Worm (Caenorhabditis elegans) whole organism, L2 larva: ENCODE results near the gene C30B5.6.

Experiments used
- C34F6.9 ChIP-seq: fragments of 150-350 bp; optimal IDR thresholded peaks from 2 replicates; lab custom pipeline; 2014; ENCODE audit warnings: missing biosample characterization, missing genetic modification characterization
- F13H6.1 ChIP-seq: sonication (generic microtip); optimal IDR thresholded peaks from 2 replicates; lab custom pipeline; 2016; ENCODE audit warnings: missing genetic modification characterization, missing compliant biosample characterization
- R02D3.7 ChIP-seq: fragments of 150-350 bp; optimal IDR thresholded peaks from 2 replicates; lab custom pipeline; 2014; ENCODE audit warnings: missing biosample characterization, missing genetic modification characterization
- Y55F3AM.14 ChIP-seq: fragments of 200-800 bp; sonication (Bioruptor generic); optimal IDR thresholded peaks from 2 replicates; lab custom pipeline; 2018; ENCODE audit warnings: mild to moderate bottlenecking, missing genetic modification characterization, missing compliant biosample characterization
- ZK546.5 ChIP-seq: sonication (generic microtip); optimal IDR thresholded peaks from 2 replicates; lab custom pipeline; 2017; ENCODE audit warnings: missing biosample characterization, missing genetic modification characterization
- alr-1 ChIP-seq: fragments of 150-350 bp; optimal IDR thresholded peaks from 2 replicates; lab custom pipeline; 2014; ENCODE audit warnings: missing biosample characterization, missing genetic modification characterization
- aly-2 ChIP-seq: fragments of 150-350 bp; optimal IDR thresholded peaks from 2 replicates; lab custom pipeline; 2014; ENCODE audit warnings: missing biosample characterization, missing genetic modification characterization
- ama-1 ChIP-seq: fragments of 150-350 bp; optimal IDR thresholded peaks from 2 replicates; lab custom pipeline; 2018; ENCODE audit warnings: inconsistent platforms
- blmp-1 ChIP-seq: sonication (generic microtip); optimal IDR thresholded peaks from 2 replicates; lab custom pipeline; 2017; ENCODE audit warnings: missing genetic modification characterization, mild to moderate bottlenecking, missing compliant biosample characterization, antibody characterized with exemption, moderate library complexity; ENCODE audit not compliant: insufficient read depth
- ceh-16 ChIP-seq: fragments of 150-350 bp; optimal IDR thresholded peaks from 2 replicates; lab custom pipeline; 2014; ENCODE audit warnings: missing biosample characterization, missing genetic modification characterization
- ceh-82 ChIP-seq: fragments of 150-350 bp; optimal IDR thresholded peaks from 2 replicates; lab custom pipeline; 2014; ENCODE audit warnings: missing biosample characterization, missing genetic modification characterization
- crh-2 ChIP-seq: sonication (generic microtip); optimal IDR thresholded peaks from 2 replicates; lab custom pipeline; 2017; ENCODE audit warnings: missing biosample characterization, missing genetic modification characterization
- dmd-4 ChIP-seq: sonication (generic microtip); optimal IDR thresholded peaks from 2 replicates; lab custom pipeline; 2017; ENCODE audit warnings: missing biosample characterization, missing genetic modification characterization
- egl-27 ChIP-seq: sonication (generic microtip); optimal IDR thresholded peaks from 3 replicates; lab custom pipeline; 2017; ENCODE audit warnings: missing biosample characterization, missing genetic modification reagents, missing genetic modification characterization
- elt-1 ChIP-seq: fragments of 150-350 bp; optimal IDR thresholded peaks from 2 replicates; lab custom pipeline; 2014; ENCODE audit warnings: missing biosample characterization, missing genetic modification characterization
- elt-3 ChIP-seq: sonication (generic microtip); optimal IDR thresholded peaks from 2 replicates; lab custom pipeline; 2017; ENCODE audit warnings: missing biosample characterization, missing genetic modification characterization
- fos-1 ChIP-seq: fragments of 150-350 bp; optimal IDR thresholded peaks from 2 replicates; lab custom pipeline; 2014; ENCODE audit warnings: missing biosample characterization, missing genetic modification characterization
- gmeb-1 ChIP-seq: fragments of 150-350 bp; optimal IDR thresholded peaks from 2 replicates; lab custom pipeline; 2014; ENCODE audit warnings: missing biosample characterization, missing genetic modification characterization
- lin-11 ChIP-seq: fragments of 150-350 bp; sonication (generic microtip); optimal IDR thresholded peaks from 2 replicates; lab custom pipeline; 2014; ENCODE audit warnings: missing biosample characterization, missing genetic modification characterization, inconsistent platforms, mixed read lengths
- lin-13 ChIP-seq: fragments of 150-350 bp; optimal IDR thresholded peaks from 2 replicates; lab custom pipeline; 2014; ENCODE audit warnings: missing biosample characterization, missing genetic modification reagents, missing genetic modification characterization
- lin-39 ChIP-seq: fragments of 150-350 bp; optimal IDR thresholded peaks from 2 replicates; lab custom pipeline; 2014; ENCODE audit warnings: missing biosample characterization, missing genetic modification reagents, missing genetic modification characterization
- lsy-2 ChIP-seq, 2 experiments: fragments of 150-350 bp in 1 of 2; sonication (generic microtip) in 1 of 2; optimal IDR thresholded peaks; 2 replicates each; lab custom pipeline; 2014 to 2017; ENCODE audit warnings: missing biosample characterization in 2 of 2, missing genetic modification characterization in 2 of 2
- mab-5 ChIP-seq: fragments of 150-350 bp; optimal IDR thresholded peaks from 2 replicates; lab custom pipeline; 2014; ENCODE audit warnings: missing biosample characterization, missing genetic modification characterization
- mbf-1 ChIP-seq: sonication (generic microtip); optimal IDR thresholded peaks from 2 replicates; lab custom pipeline; 2017; ENCODE audit warnings: missing biosample characterization, missing genetic modification characterization
- mdl-1 ChIP-seq, 2 experiments: fragments of 150-350 bp in 1 of 2; sonication (generic microtip) in 1 of 2; optimal IDR thresholded peaks; 2 replicates each; lab custom pipeline; 2017; ENCODE audit warnings: missing biosample characterization in 2 of 2, missing genetic modification characterization in 2 of 2
- nhr-10 ChIP-seq: sonication (generic microtip); optimal IDR thresholded peaks from 2 replicates; lab custom pipeline; 2017; ENCODE audit warnings: missing biosample characterization, missing genetic modification characterization
- nhr-11 ChIP-seq: fragments of 150-350 bp; optimal IDR thresholded peaks from 2 replicates; lab custom pipeline; 2014; ENCODE audit warnings: missing biosample characterization, missing genetic modification characterization
- nhr-12 ChIP-seq: fragments of 150-350 bp; optimal IDR thresholded peaks from 2 replicates; lab custom pipeline; 2014; ENCODE audit warnings: missing biosample characterization, missing genetic modification characterization
- nhr-129 ChIP-seq: fragments of 150-350 bp; optimal IDR thresholded peaks from 2 replicates; lab custom pipeline; 2014; ENCODE audit warnings: missing biosample characterization, missing genetic modification characterization
- nhr-21 ChIP-seq: fragments of 150-350 bp; optimal IDR thresholded peaks from 2 replicates; lab custom pipeline; 2014; ENCODE audit warnings: missing biosample characterization, missing genetic modification characterization
- nhr-23 ChIP-seq: fragments of 150-350 bp; optimal IDR thresholded peaks from 2 replicates; lab custom pipeline; 2014; ENCODE audit warnings: missing biosample characterization, missing genetic modification reagents, missing genetic modification characterization
- nhr-237 ChIP-seq: fragments of 150-350 bp; optimal IDR thresholded peaks from 2 replicates; lab custom pipeline; 2014; ENCODE audit warnings: missing biosample characterization, missing genetic modification characterization
- nhr-25 ChIP-seq: fragments of 150-350 bp; sonication (generic microtip); optimal IDR thresholded peaks from 3 replicates; lab custom pipeline; 2014; ENCODE audit warnings: missing biosample characterization, missing genetic modification characterization
- nhr-6 ChIP-seq: fragments of 150-350 bp; optimal IDR thresholded peaks from 2 replicates; lab custom pipeline; 2014; ENCODE audit warnings: missing biosample characterization, missing genetic modification characterization
- nhr-77 ChIP-seq: fragments of 150-350 bp; optimal IDR thresholded peaks from 2 replicates; lab custom pipeline; 2014; ENCODE audit warnings: missing biosample characterization, missing genetic modification characterization
- peb-1 ChIP-seq: fragments of 150-350 bp; optimal IDR thresholded peaks from 2 replicates; lab custom pipeline; 2014; ENCODE audit warnings: missing biosample characterization, missing genetic modification characterization
- skn-1 ChIP-seq: sonication (generic microtip); optimal IDR thresholded peaks from 2 replicates; lab custom pipeline; 2017; ENCODE audit warnings: missing biosample characterization, missing genetic modification characterization
- sma-3 ChIP-seq: sonication (generic microtip); optimal IDR thresholded peaks from 2 replicates; lab custom pipeline; 2016; ENCODE audit warnings: missing genetic modification reagents, missing genetic modification characterization, missing compliant biosample characterization
- sma-9 ChIP-seq, 2 experiments: fragments of 150-350 bp in 1 of 2; sonication (generic microtip) in 1 of 2; optimal IDR thresholded peaks; 2 replicates each; lab custom pipeline; 2014 to 2016; ENCODE audit warnings: missing genetic modification characterization in 2 of 2, mild to moderate bottlenecking in 1 of 2, missing biosample characterization in 1 of 2, missing compliant biosample characterization in 1 of 2, missing genetic modification reagents in 1 of 2, moderate library complexity in 1 of 2
- snpc-4 ChIP-seq: fragments of 150-350 bp; optimal IDR thresholded peaks from 2 replicates; lab custom pipeline; 2014; ENCODE audit warnings: missing biosample characterization, missing genetic modification characterization
- unc-39 ChIP-seq: fragments of 150-350 bp; optimal IDR thresholded peaks from 2 replicates; lab custom pipeline; 2014; ENCODE audit warnings: missing biosample characterization, missing genetic modification characterization
- unc-55 ChIP-seq: fragments of 150-350 bp; sonication (generic microtip); optimal IDR thresholded peaks from 3 replicates; lab custom pipeline; 2014; ENCODE audit warnings: missing biosample characterization, missing genetic modification reagents, missing genetic modification characterization
- unc-62 ChIP-seq: fragments of 150-350 bp; optimal IDR thresholded peaks from 2 replicates; lab custom pipeline; 2014; ENCODE audit warnings: missing biosample characterization, missing genetic modification reagents, missing genetic modification characterization
- zag-1 ChIP-seq: fragments of 150-350 bp; optimal IDR thresholded peaks from 2 replicates; lab custom pipeline; 2014; ENCODE audit warnings: missing biosample characterization, missing genetic modification characterization
- ztf-1 ChIP-seq: fragments of 200-800 bp; sonication (Bioruptor generic); conservative IDR thresholded peaks from 2 replicates; pipeline ENCODE4 v1.3.6; 2022; ENCODE audit warnings: missing genetic modification characterization, missing compliant biosample characterization
- ztf-11 ChIP-seq: sonication (generic microtip); optimal IDR thresholded peaks from 2 replicates; lab custom pipeline; 2017; ENCODE audit warnings: missing biosample characterization, missing genetic modification characterization
- ztf-4 ChIP-seq: fragments of 150-350 bp; optimal IDR thresholded peaks from 2 replicates; lab custom pipeline; 2014; ENCODE audit warnings: missing biosample characterization, missing genetic modification characterization

Gene C30B5.6

ce11 chrII:6250782-6251461 is 28.5 kb upstream of the C30B5.6 start, which contains the start of gene phb-2:
Gene phb-2, plus strand, starts transcription at chrII:6251411.
- TF ChIP-seq lin-13 (peak; percentile 65), nhr-21 (tag; lab: Kevin White, UChicago) (peak; percentile 68), nhr-129 (tag; lab: Kevin White, UChicago) (peak; percentile 92), gmeb-1 (tag; lab: Kevin White, UChicago) (peak; percentile 98), nhr-6 (tag; lab: Kevin White, UChicago) (peak; percentile 43), C34F6.9 (tag; lab: Kevin White, UChicago) (peak; percentile 84), nhr-25 (tag; lab: Kevin White, UChicago) (peak; percentile 75), ceh-82 (tag; lab: Kevin White, UChicago) (peak; percentile 11), snpc-4 (tag; lab: Kevin White, UChicago) (peak; percentile 3), dmd-4 (tag; lab: Kevin White, UChicago) (no peak), lin-11 (tag; lab: Kevin White, UChicago) (peak; percentile 74), mab-5 (tag; lab: Kevin White, UChicago) (peak; percentile 43), sma-3 (GFP tag; lab: Kevin White, UChicago) (peak; percentile 66), zag-1 (tag; lab: Kevin White, UChicago) (no peak), fos-1 (tag; lab: Kevin White, UChicago) (peak; percentile 62), nhr-237 (no peak), ztf-4 (tag; lab: Kevin White, UChicago) (peak; percentile 72), unc-55 (GFP tag; lab: Kevin White, UChicago) (peak; percentile 93), nhr-12 (tag; lab: Kevin White, UChicago) (no peak), aly-2 (tag; lab: Kevin White, UChicago) (no peak), ztf-11 (no peak), sma-9 (GFP tag; optimal IDR thresholded peaks at IDR 0.05; lab: Kevin White, UChicago) (peak; percentile 70), sma-9 (tag; optimal IDR thresholded peaks at IDR 0.05; lab: Kevin White, UChicago) (no peak), alr-1 (tag; lab: Kevin White, UChicago) (no peak), mbf-1 (tag; lab: Kevin White, UChicago) (no peak), ama-1 (lab: Kevin White, UChicago) (peak; percentile 23), F13H6.1 (peak; percentile 65), crh-2 (tag; lab: Kevin White, UChicago) (peak; percentile 89), mdl-1 (tag; optimal IDR thresholded peaks at IDR 0.05; lab: Kevin White, UChicago) (no peak), lsy-2 (tag; optimal IDR thresholded peaks at IDR 0.05; lab: Kevin White, UChicago) (peak; percentile 66 to 90)

ce11 chrII:6248503-6248902 is 26.0 kb upstream of the C30B5.6 start:
- TF ChIP-seq crh-2 (tag; lab: Kevin White, UChicago): peak; percentile 29
- no peak for TF ChIP-seq nhr-77 (tag; lab: Kevin White, UChicago)
- TF ChIP-seq R02D3.7 (tag; lab: Kevin White, UChicago): no peak
- TF ChIP-seq peb-1 (tag; lab: Kevin White, UChicago): no peak
- no peak for TF ChIP-seq snpc-4 (tag; lab: Kevin White, UChicago)
- TF ChIP-seq unc-62 (GFP tag; lab: Kevin White, UChicago): no peak
- no peak for TF ChIP-seq mdl-1 (tag; optimal IDR thresholded peaks at IDR 0.05; lab: Kevin White, UChicago)
- peak; percentile 9 for TF ChIP-seq zag-1 (tag; lab: Kevin White, UChicago)
- no peak for TF ChIP-seq nhr-23 (tag; lab: Kevin White, UChicago)
- no peak for TF ChIP-seq nhr-12 (tag; lab: Kevin White, UChicago)
- TF ChIP-seq Y55F3AM.14 (GFP tag; lab: Kevin White, UChicago): no peak
- no peak for TF ChIP-seq nhr-25 (tag; lab: Kevin White, UChicago)
- no peak for TF ChIP-seq nhr-10 (tag; lab: Kevin White, UChicago)
- no peak for TF ChIP-seq skn-1 (tag; lab: Kevin White, UChicago)
- TF ChIP-seq nhr-237: no peak
- TF ChIP-seq elt-1 (tag; lab: Kevin White, UChicago): no peak
- no peak for TF ChIP-seq ztf-4 (tag; lab: Kevin White, UChicago)
- TF ChIP-seq lin-39: no peak
- no peak for TF ChIP-seq ama-1 (lab: Kevin White, UChicago)
- TF ChIP-seq F13H6.1: peak; percentile 56
- TF ChIP-seq unc-39: no peak
- TF ChIP-seq unc-55 (GFP tag; lab: Kevin White, UChicago): peak; percentile 30
- peak; percentile 11 to 36 for TF ChIP-seq lsy-2 (tag; optimal IDR thresholded peaks at IDR 0.05; lab: Kevin White, UChicago)
- TF ChIP-seq elt-3 (tag; lab: Kevin White, UChicago): no peak
- no peak for TF ChIP-seq ztf-1 (GFP tag; lab: Robert Waterston, UW)
- no peak for TF ChIP-seq nhr-11 (tag; lab: Kevin White, UChicago)
- no peak for TF ChIP-seq dmd-4 (tag; lab: Kevin White, UChicago)
- peak; percentile 68 for TF ChIP-seq sma-3 (GFP tag; lab: Kevin White, UChicago)
- peak; percentile 52 for TF ChIP-seq C34F6.9 (tag; lab: Kevin White, UChicago)
- no peak for TF ChIP-seq ceh-16 (tag; lab: Kevin White, UChicago)
- no peak for TF ChIP-seq ZK546.5 (tag; lab: Kevin White, UChicago)
- TF ChIP-seq mab-5 (tag; lab: Kevin White, UChicago): no peak
- no peak for TF ChIP-seq egl-27
- no peak for TF ChIP-seq mbf-1 (tag; lab: Kevin White, UChicago)
- TF ChIP-seq gmeb-1 (tag; lab: Kevin White, UChicago): peak; percentile 69
- no peak for TF ChIP-seq blmp-1
- peak; percentile 67 for TF ChIP-seq sma-9 (GFP tag; optimal IDR thresholded peaks at IDR 0.05; lab: Kevin White, UChicago)
- no peak for TF ChIP-seq sma-9 (tag; optimal IDR thresholded peaks at IDR 0.05; lab: Kevin White, UChicago)
- peak; percentile 40 for TF ChIP-seq fos-1 (tag; lab: Kevin White, UChicago)
- TF ChIP-seq lin-11 (tag; lab: Kevin White, UChicago): peak; percentile 54
- TF ChIP-seq alr-1 (tag; lab: Kevin White, UChicago): no peak
- TF ChIP-seq nhr-21 (tag; lab: Kevin White, UChicago): peak; percentile 22
